Worm (Caenorhabditis elegans) whole organism, L1 larva: ENCODE data around the gene samt-1.

ENCODE experiments used
- F16B12.6 ChIP-seq: fragments of 150-350 bp; optimal IDR thresholded peaks from 2 replicates; lab custom pipeline; 2014; ENCODE audit warnings: missing biosample characterization, missing genetic modification characterization
- Y116A8C.19 ChIP-seq: sonication (generic microtip); optimal IDR thresholded peaks from 2 replicates; lab custom pipeline; 2016; ENCODE audit warnings: missing compliant biosample characterization, missing genetic modification characterization, borderline replicate concordance
- aly-2 ChIP-seq: fragments of 150-350 bp; optimal IDR thresholded peaks from 2 replicates; lab custom pipeline; 2014; ENCODE audit warnings: missing biosample characterization, missing genetic modification characterization
- blmp-1 ChIP-seq: fragments of 150-350 bp; optimal IDR thresholded peaks from 2 replicates; lab custom pipeline; 2014; ENCODE audit warnings: missing biosample characterization, missing genetic modification characterization
- ceh-63 ChIP-seq: fragments of 200-800 bp; sonication (Bioruptor generic); optimal IDR thresholded peaks from 2 replicates; lab custom pipeline; 2018; ENCODE audit warnings: mild to moderate bottlenecking, missing genetic modification characterization, missing compliant biosample characterization
- ceh-82 ChIP-seq, 3 experiments: fragments of 150-350 bp in 1 of 3; sonication (generic microtip) in 2 of 3; optimal IDR thresholded peaks; 2 replicates each; lab custom pipeline; 2014 to 2017; ENCODE audit warnings: missing biosample characterization in 3 of 3, missing genetic modification characterization in 3 of 3
- ceh-90 ChIP-seq: sonication (generic microtip); optimal IDR thresholded peaks from 2 replicates; lab custom pipeline; 2016; ENCODE audit warnings: missing genetic modification characterization, missing compliant biosample characterization
- dpl-1 ChIP-seq, 3 experiments: fragments of 150-350 bp in 2 of 3; sonication (generic microtip) in 1 of 3; optimal IDR thresholded peaks; 2 replicates each; lab custom pipeline; 2014 to 2017; ENCODE audit warnings: missing biosample characterization in 3 of 3, missing genetic modification characterization in 3 of 3, missing genetic modification reagents in 3 of 3
- dsc-1 ChIP-seq: sonication (generic microtip); optimal IDR thresholded peaks from 2 replicates; lab custom pipeline; 2016; ENCODE audit warnings: mild to moderate bottlenecking, missing genetic modification characterization, missing compliant biosample characterization
- efl-1 ChIP-seq, 4 experiments: fragments of 150-350 bp; optimal IDR thresholded peaks in 3 of 4; peaks in 1 of 4; 1 replicate in 1 of 4; 2 replicates in 3 of 4; lab custom pipeline; 2014; ENCODE audit warnings: missing biosample characterization in 2 of 4, missing genetic modification characterization in 2 of 4, missing genetic modification reagents in 2 of 4
- elt-2 ChIP-seq: sonication (generic microtip); optimal IDR thresholded peaks from 2 replicates; lab custom pipeline; 2016; ENCODE audit warnings: missing genetic modification characterization, mild to moderate bottlenecking, inconsistent platforms, missing compliant biosample characterization, missing genetic modification reagents
- elt-3 ChIP-seq, 6 experiments: fragments of 150-350 bp in 1 of 6; sonication (generic microtip); optimal IDR thresholded peaks; 2 replicates each; lab custom pipeline; 2017 to 2018; ENCODE audit warnings: missing biosample characterization in 6 of 6, missing genetic modification characterization in 6 of 6, inconsistent platforms in 1 of 6
- ets-5 ChIP-seq: fragments of 200-800 bp; sonication (Bioruptor generic); IDR thresholded peaks from 2 replicates; pipeline ENCODE4 v1.3.6; 2022; ENCODE audit warnings: missing genetic modification characterization, missing compliant biosample characterization
- fkh-10 ChIP-seq: sonication (generic microtip); optimal IDR thresholded peaks from 2 replicates; lab custom pipeline; 2017; ENCODE audit warnings: missing biosample characterization, missing genetic modification reagents, missing genetic modification characterization
- fos-1 ChIP-seq: fragments of 150-350 bp; optimal IDR thresholded peaks from 2 replicates; lab custom pipeline; 2014; ENCODE audit warnings: missing biosample characterization, missing genetic modification characterization
- grh-1 ChIP-seq: fragments of 200-800 bp; sonication (Bioruptor generic); IDR thresholded peaks from 2 replicates; pipeline ENCODE4 v1.3.6; 2022; ENCODE audit warnings: missing genetic modification reagents, missing genetic modification characterization, missing compliant biosample characterization
- irx-1 ChIP-seq: sonication (generic microtip); optimal IDR thresholded peaks from 2 replicates; lab custom pipeline; 2016; ENCODE audit warnings: missing genetic modification characterization, missing compliant biosample characterization
- isw-1 ChIP-seq: fragments of 200-800 bp; sonication (Bioruptor generic); IDR thresholded peaks from 2 replicates; pipeline ENCODE4 v1.3.6; 2022; ENCODE audit warnings: missing genetic modification characterization, missing compliant biosample characterization
- jun-1 ChIP-seq: fragments of 150-350 bp; optimal IDR thresholded peaks from 2 replicates; lab custom pipeline; 2014; ENCODE audit warnings: missing biosample characterization, missing genetic modification reagents, missing genetic modification characterization
- lin-13 ChIP-seq: fragments of 150-350 bp; optimal IDR thresholded peaks from 2 replicates; lab custom pipeline; 2014; ENCODE audit warnings: missing biosample characterization, missing genetic modification reagents, missing genetic modification characterization
- lin-14 ChIP-seq: fragments of 200-800 bp; sonication (Bioruptor generic); optimal IDR thresholded peaks from 2 replicates; lab custom pipeline; 2018; ENCODE audit warnings: mild to moderate bottlenecking, missing genetic modification characterization, moderate library complexity, missing compliant biosample characterization
- lin-15B ChIP-seq: fragments of 150-350 bp; sonication (generic microtip); optimal IDR thresholded peaks from 3 replicates; lab custom pipeline; 2014; ENCODE audit warnings: missing biosample characterization, missing genetic modification characterization
- lin-35 ChIP-seq, 2 experiments: fragments of 150-350 bp; optimal IDR thresholded peaks; 2 replicates each; lab custom pipeline; 2014; ENCODE audit warnings: missing biosample characterization in 2 of 2, missing genetic modification characterization in 2 of 2, missing genetic modification reagents in 2 of 2
- lin-39 ChIP-seq: fragments of 150-350 bp; optimal IDR thresholded peaks from 2 replicates; lab custom pipeline; 2014; ENCODE audit warnings: missing biosample characterization, missing genetic modification reagents, missing genetic modification characterization
- lir-3 ChIP-seq: sonication (generic microtip); optimal IDR thresholded peaks from 2 replicates; lab custom pipeline; 2016; ENCODE audit warnings: mild to moderate bottlenecking, missing genetic modification characterization, moderate library complexity, missing compliant biosample characterization; ENCODE audit not compliant: poor library complexity
- lsy-2 ChIP-seq, 2 experiments: fragments of 150-350 bp; optimal IDR thresholded peaks; 2 replicates each; lab custom pipeline; 2014; ENCODE audit warnings: missing biosample characterization in 2 of 2, missing genetic modification characterization in 2 of 2
- mab-9 ChIP-seq: fragments of 200-800 bp; sonication (Bioruptor generic); IDR thresholded peaks from 2 replicates; pipeline ENCODE4 v1.3.6; 2022; ENCODE audit warnings: missing genetic modification reagents, missing genetic modification characterization, missing compliant biosample characterization
- mdl-1 ChIP-seq, 2 experiments: fragments of 150-350 bp; optimal IDR thresholded peaks; 2 replicates each; lab custom pipeline; 2014 to 2017; ENCODE audit warnings: missing biosample characterization in 2 of 2, missing genetic modification characterization in 2 of 2, inconsistent platforms in 1 of 2
- mep-1 ChIP-seq: fragments of 150-350 bp; optimal IDR thresholded peaks from 2 replicates; lab custom pipeline; 2014; ENCODE audit warnings: missing biosample characterization, missing genetic modification characterization
- nhr-19 ChIP-seq: fragments of 200-800 bp; sonication (Bioruptor generic); conservative IDR thresholded peaks from 2 replicates; pipeline ENCODE4 v1.3.6; 2022; ENCODE audit warnings: missing genetic modification characterization, missing compliant biosample characterization
- nhr-20 ChIP-seq: sonication (generic microtip); optimal IDR thresholded peaks from 2 replicates; lab custom pipeline; 2016; ENCODE audit warnings: mild to moderate bottlenecking, missing genetic modification characterization, missing compliant biosample characterization
- nhr-237 ChIP-seq: fragments of 150-350 bp; optimal IDR thresholded peaks from 2 replicates; lab custom pipeline; 2014; ENCODE audit warnings: missing biosample characterization, missing genetic modification characterization
- nhr-47 ChIP-seq: sonication (generic microtip); optimal IDR thresholded peaks from 2 replicates; lab custom pipeline; 2016; ENCODE audit warnings: mild to moderate bottlenecking, missing genetic modification characterization, moderate library complexity, missing compliant biosample characterization
- nhr-71 ChIP-seq: sonication (generic microtip); optimal IDR thresholded peaks from 2 replicates; lab custom pipeline; 2016; ENCODE audit warnings: mild to moderate bottlenecking, missing genetic modification characterization, moderate library complexity, missing compliant biosample characterization
- nhr-77 ChIP-seq: fragments of 150-350 bp; optimal IDR thresholded peaks from 2 replicates; lab custom pipeline; 2014; ENCODE audit warnings: missing biosample characterization, missing genetic modification characterization
- nhr-85 ChIP-seq: sonication (generic microtip); peaks from one replicate; lab custom pipeline; 2016; ENCODE audit warnings: missing genetic modification characterization, inconsistent platforms, missing compliant biosample characterization
- nhr-90 ChIP-seq: sonication (generic microtip); optimal IDR thresholded peaks from 2 replicates; lab custom pipeline; 2016; ENCODE audit warnings: mild to moderate bottlenecking, missing genetic modification characterization, missing compliant biosample characterization; ENCODE audit not compliant: poor library complexity
- pax-3 ChIP-seq: fragments of 200-800 bp; sonication (Bioruptor generic); optimal IDR thresholded peaks from 2 replicates; lab custom pipeline; 2018; ENCODE audit warnings: mild to moderate bottlenecking, missing genetic modification characterization, moderate library complexity, missing compliant biosample characterization
- rnt-1 ChIP-seq: sonication (generic microtip); optimal IDR thresholded peaks from 2 replicates; lab custom pipeline; 2016; ENCODE audit warnings: mild to moderate bottlenecking, missing genetic modification characterization, moderate library complexity, missing compliant biosample characterization
- skn-1 ChIP-seq: fragments of 150-350 bp; optimal IDR thresholded peaks from 2 replicates; lab custom pipeline; 2014; ENCODE audit warnings: missing biosample characterization, missing genetic modification characterization
- snpc-4 ChIP-seq: fragments of 150-350 bp; optimal IDR thresholded peaks from 2 replicates; lab custom pipeline; 2014; ENCODE audit warnings: missing biosample characterization, missing genetic modification characterization
- snu-23 ChIP-seq: sonication (generic microtip); optimal IDR thresholded peaks from 2 replicates; lab custom pipeline; 2016; ENCODE audit warnings: missing genetic modification characterization, missing compliant biosample characterization
- sup-37 ChIP-seq: fragments of 200-800 bp; sonication (Bioruptor generic); optimal IDR thresholded peaks from 2 replicates; lab custom pipeline; 2018; ENCODE audit warnings: mild to moderate bottlenecking, missing genetic modification characterization, missing compliant biosample characterization
- swsn-7 ChIP-seq: sonication (generic microtip); optimal IDR thresholded peaks from 2 replicates; lab custom pipeline; 2016; ENCODE audit warnings: missing genetic modification characterization, missing compliant biosample characterization
- tbx-2 ChIP-seq: sonication (generic microtip); optimal IDR thresholded peaks from 2 replicates; lab custom pipeline; 2016; ENCODE audit warnings: missing genetic modification characterization, missing compliant biosample characterization
- unc-130 ChIP-seq: fragments of 150-350 bp; optimal IDR thresholded peaks from 2 replicates; lab custom pipeline; 2017; ENCODE audit warnings: missing biosample characterization, missing genetic modification characterization, inconsistent platforms
- unc-86 ChIP-seq: sonication (generic microtip); optimal IDR thresholded peaks from 2 replicates; lab custom pipeline; 2016; ENCODE audit warnings: missing genetic modification characterization, missing compliant biosample characterization
- xbp-1 ChIP-seq: sonication (generic microtip); optimal IDR thresholded peaks from 2 replicates; lab custom pipeline; 2016; ENCODE audit warnings: missing genetic modification characterization, missing compliant biosample characterization
- zip-4 ChIP-seq: fragments of 200-800 bp; sonication (Bioruptor generic); optimal IDR thresholded peaks from 2 replicates; lab custom pipeline; 2018; ENCODE audit warnings: mild to moderate bottlenecking, missing genetic modification characterization, moderate library complexity, missing compliant biosample characterization

Gene samt-1

DNA sequence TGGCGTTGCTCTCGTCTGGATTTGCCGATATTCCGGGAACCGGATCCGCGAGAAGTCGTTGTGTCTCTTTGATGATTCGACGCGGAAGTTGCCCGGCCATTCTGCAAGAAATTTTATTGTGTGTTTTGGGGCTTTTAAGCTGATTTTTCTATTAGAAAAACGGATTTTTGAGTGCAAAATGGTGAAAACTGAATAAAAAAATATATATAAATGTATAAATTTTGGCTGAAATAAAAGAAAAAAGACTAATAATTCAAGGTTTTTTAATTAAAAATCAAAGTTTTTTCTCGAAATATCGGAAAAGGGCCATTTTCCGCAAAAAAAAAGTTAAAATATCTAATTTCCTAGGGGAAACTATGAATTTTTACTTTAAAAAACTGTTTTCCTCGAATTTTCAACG is 5.6 kb upstream of the samt-1 start, which contains the start of gene ubc-13:
TSS of gene ubc-13 (minus strand) at position 101 of the 400 bp plus-strand sequence.
- TF ChIP-seq ets-5 (GFP tag; lab: Robert Waterston, UW) (no peak), lir-3 (tag; lab: Kevin White, UChicago) (no peak), fos-1 (no peak), sup-37 (GFP tag; lab: Kevin White, UChicago) (no peak), fkh-10 (GFP tag; lab: Kevin White, UChicago) (no peak), ceh-82 (tag; optimal IDR thresholded peaks at IDR 0.05; lab: Kevin White, UChicago) (no peak), lsy-2 (tag; optimal IDR thresholded peaks at IDR 0.05; lab: Kevin White, UChicago) (no peak)

DNA sequence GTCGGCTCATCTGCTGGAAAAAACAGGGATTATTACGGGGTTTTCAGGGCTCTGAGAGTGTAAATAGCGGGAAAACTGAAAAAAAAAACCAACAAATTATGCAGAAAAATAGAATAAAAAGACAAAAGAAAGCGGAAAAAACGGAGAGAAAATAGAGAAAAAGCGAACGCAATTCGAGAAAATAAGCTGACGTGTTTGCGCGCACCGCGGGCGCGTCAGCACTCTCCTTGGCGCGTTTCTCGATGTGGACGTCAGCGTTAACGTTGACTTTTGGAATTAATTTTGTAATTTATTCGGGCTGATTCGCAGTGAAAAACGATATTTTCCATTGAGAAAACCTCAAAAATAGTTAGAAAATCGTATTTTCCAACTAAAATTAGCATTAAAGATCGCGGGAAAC is 2.8 kb upstream of the samt-1 start, which contains the start of gene manf-1:
TSS of gene manf-1 (minus strand) at position 13 of the 400 bp plus-strand sequence.
- TF ChIP-seq dsc-1 (tag; lab: Kevin White, UChicago), result peak; percentile 79
- TF ChIP-seq pax-3 (tag; lab: Kevin White, UChicago), result peak; percentile 28
- peak; percentile 31 for TF ChIP-seq aly-2 (tag; lab: Kevin White, UChicago)
- TF ChIP-seq mep-1 (tag; lab: Kevin White, UChicago), result peak; percentile 89
- peak; percentile 69 for TF ChIP-seq lin-13 (GFP tag; lab: Kevin White, UChicago)
- peak; percentile 35 for TF ChIP-seq fos-1
- peak; percentile 39 for TF ChIP-seq unc-130 (tag; lab: Kevin White, UChicago)
- TF ChIP-seq mdl-1 (tag; optimal IDR thresholded peaks at IDR 0.05; lab: Kevin White, UChicago), result peak in 1 of 2 experiments; percentile 62
- TF ChIP-seq isw-1 (GFP tag; lab: Robert Waterston, UW), result peak; percentile 59
- peak; percentile 71 for TF ChIP-seq nhr-90 (tag; lab: Kevin White, UChicago)
- peak; percentile 82 for TF ChIP-seq snu-23 (GFP tag; lab: Kevin White, UChicago)
- peak; percentile 55 to 73 (median 62) for TF ChIP-seq ceh-82 (tag; optimal IDR thresholded peaks at IDR 0.05; lab: Kevin White, UChicago)
- peak; percentile 69 to 79 (median 78) for TF ChIP-seq dpl-1 (GFP tag; optimal IDR thresholded peaks at IDR 0.05; lab: Kevin White, UChicago)
- peak; percentile 68 for TF ChIP-seq blmp-1 (tag; lab: Kevin White, UChicago)
- TF ChIP-seq nhr-77 (tag; lab: Kevin White, UChicago), result peak; percentile 47
- TF ChIP-seq skn-1 (tag; lab: Kevin White, UChicago), result peak; percentile 65
- TF ChIP-seq lin-35 (GFP tag; optimal IDR thresholded peaks at IDR 0.05; lab: Kevin White, UChicago), result peak; percentile 79 to 84
- peak; percentile 84 for TF ChIP-seq nhr-71
- TF ChIP-seq snpc-4 (tag; lab: Kevin White, UChicago), result peak; percentile 57
- TF ChIP-seq elt-2 (tag; lab: Kevin White, UChicago), result no peak
- TF ChIP-seq ceh-90, result peak; percentile 41
- no peak for TF ChIP-seq mab-9 (GFP tag; lab: Robert Waterston, UW)
- TF ChIP-seq tbx-2 (tag; lab: Kevin White, UChicago), result peak; percentile 83
- peak in 1 of 6 experiments; percentile 54 for TF ChIP-seq elt-3 (tag; optimal IDR thresholded peaks at IDR 0.05; lab: Kevin White, UChicago)
- peak; percentile 76 to 84 for TF ChIP-seq efl-1 (optimal IDR thresholded peaks at IDR 0.05; lab: Kevin White, UChicago)
- peak; percentile 79 to 97 for TF ChIP-seq efl-1 (GFP tag; optimal IDR thresholded peaks at IDR 0.05 in 1 of 2; lab: Kevin White, UChicago)
- no peak for TF ChIP-seq lir-3 (tag; lab: Kevin White, UChicago)
- TF ChIP-seq jun-1, result peak; percentile 60
- no peak for TF ChIP-seq Y116A8C.19
- peak; percentile 37 for TF ChIP-seq fkh-10 (GFP tag; lab: Kevin White, UChicago)
- TF ChIP-seq grh-1, result 0 out of 2 replicates have a peak, but pooled peaks have one; percentile 46
- TF ChIP-seq swsn-7 (tag; lab: Kevin White, UChicago), result peak; percentile 76
- no peak for TF ChIP-seq zip-4 (GFP tag; lab: Kevin White, UChicago)
- TF ChIP-seq unc-86, result peak; percentile 61
- no peak for TF ChIP-seq ceh-63
- peak; percentile 89 for TF ChIP-seq nhr-47 (tag; lab: Kevin White, UChicago)
- no peak for TF ChIP-seq nhr-237
- peak; percentile 56 for TF ChIP-seq nhr-85
- TF ChIP-seq lin-15B (tag; lab: Kevin White, UChicago), result peak; percentile 37
- peak; percentile 99 for TF ChIP-seq xbp-1 (tag; lab: Kevin White, UChicago)
- peak; percentile 69 for TF ChIP-seq nhr-20 (tag; lab: Kevin White, UChicago)
- peak; percentile 74 for TF ChIP-seq nhr-19 (GFP tag; lab: Robert Waterston, UW)
- peak; percentile 53 for TF ChIP-seq F16B12.6 (tag; lab: Kevin White, UChicago)
- peak; percentile 43 for TF ChIP-seq lin-39 (tag; lab: Kevin White, UChicago)
- peak; percentile 74 for TF ChIP-seq irx-1
- TF ChIP-seq rnt-1 (tag; lab: Kevin White, UChicago), result peak; percentile 84
- TF ChIP-seq lin-14 (GFP tag; lab: Kevin White, UChicago), result peak; percentile 82
